Worm (Caenorhabditis elegans) whole organism, L1 larva: Measurements from ENCODE around the gene F41F3.3.

ENCODE experiments used
- C16A3.4 ChIP-seq: fragments of 150-350 bp; optimal IDR thresholded peaks from 2 replicates; lab custom pipeline; 2014; ENCODE audit warnings: missing biosample characterization, missing genetic modification characterization
- Y116A8C.19 ChIP-seq: sonication (generic microtip); optimal IDR thresholded peaks from 2 replicates; lab custom pipeline; 2016; ENCODE audit warnings: missing compliant biosample characterization, missing genetic modification characterization, borderline replicate concordance
- aly-2 ChIP-seq: fragments of 150-350 bp; optimal IDR thresholded peaks from 2 replicates; lab custom pipeline; 2014; ENCODE audit warnings: missing biosample characterization, missing genetic modification characterization
- blmp-1 ChIP-seq: fragments of 150-350 bp; optimal IDR thresholded peaks from 2 replicates; lab custom pipeline; 2014; ENCODE audit warnings: missing biosample characterization, missing genetic modification characterization
- ceh-82 ChIP-seq, 3 experiments: fragments of 150-350 bp in 1 of 3; sonication (generic microtip) in 2 of 3; optimal IDR thresholded peaks; 2 replicates each; lab custom pipeline; 2014 to 2017; ENCODE audit warnings: missing biosample characterization in 3 of 3, missing genetic modification characterization in 3 of 3
- ceh-88 ChIP-seq: fragments of 200-800 bp; sonication (Bioruptor generic); IDR thresholded peaks from 2 replicates; pipeline ENCODE4 v1.3.6; 2022; ENCODE audit warnings: missing genetic modification characterization, missing compliant biosample characterization
- ces-1 ChIP-seq: fragments of 150-350 bp; optimal IDR thresholded peaks from 2 replicates; lab custom pipeline; 2014; ENCODE audit warnings: missing biosample characterization, missing genetic modification reagents, missing genetic modification characterization
- dpl-1 ChIP-seq, 3 experiments: fragments of 150-350 bp in 2 of 3; sonication (generic microtip) in 1 of 3; optimal IDR thresholded peaks; 2 replicates each; lab custom pipeline; 2014 to 2017; ENCODE audit warnings: missing biosample characterization in 3 of 3, missing genetic modification characterization in 3 of 3, missing genetic modification reagents in 3 of 3
- dsc-1 ChIP-seq: sonication (generic microtip); optimal IDR thresholded peaks from 2 replicates; lab custom pipeline; 2016; ENCODE audit warnings: mild to moderate bottlenecking, missing genetic modification characterization, missing compliant biosample characterization
- efl-1 ChIP-seq, 4 experiments: fragments of 150-350 bp; optimal IDR thresholded peaks in 3 of 4; peaks in 1 of 4; 1 replicate in 1 of 4; 2 replicates in 3 of 4; lab custom pipeline; 2014; ENCODE audit warnings: missing biosample characterization in 2 of 4, missing genetic modification characterization in 2 of 4, missing genetic modification reagents in 2 of 4
- egl-13 ChIP-seq: sonication (generic microtip); optimal IDR thresholded peaks from 2 replicates; lab custom pipeline; 2016; ENCODE audit warnings: missing genotype, missing genetic modification reagents, missing genetic modification characterization, missing compliant biosample characterization
- egl-27 ChIP-seq, 2 experiments: fragments of 150-350 bp in 1 of 2; sonication (generic microtip); optimal IDR thresholded peaks; 3 replicates each; lab custom pipeline; 2017 to 2018; ENCODE audit warnings: missing biosample characterization in 2 of 2, missing genetic modification characterization in 2 of 2, missing genetic modification reagents in 2 of 2
- elt-2 ChIP-seq: sonication (generic microtip); optimal IDR thresholded peaks from 2 replicates; lab custom pipeline; 2016; ENCODE audit warnings: missing genetic modification characterization, mild to moderate bottlenecking, inconsistent platforms, missing compliant biosample characterization, missing genetic modification reagents
- ets-5 ChIP-seq: fragments of 200-800 bp; sonication (Bioruptor generic); IDR thresholded peaks from 2 replicates; pipeline ENCODE4 v1.3.6; 2022; ENCODE audit warnings: missing genetic modification characterization, missing compliant biosample characterization
- fkh-10 ChIP-seq: sonication (generic microtip); optimal IDR thresholded peaks from 2 replicates; lab custom pipeline; 2017; ENCODE audit warnings: missing biosample characterization, missing genetic modification reagents, missing genetic modification characterization
- fkh-8 ChIP-seq: sonication (generic microtip); optimal IDR thresholded peaks from 2 replicates; lab custom pipeline; 2016; ENCODE audit warnings: mild to moderate bottlenecking, missing genetic modification characterization, missing compliant biosample characterization
- grh-1 ChIP-seq: fragments of 200-800 bp; sonication (Bioruptor generic); IDR thresholded peaks from 2 replicates; pipeline ENCODE4 v1.3.6; 2022; ENCODE audit warnings: missing genetic modification reagents, missing genetic modification characterization, missing compliant biosample characterization
- hlh-17 ChIP-seq: fragments of 200-800 bp; sonication (Bioruptor generic); optimal IDR thresholded peaks from 2 replicates; lab custom pipeline; 2018; ENCODE audit warnings: missing genetic modification characterization, mild to moderate bottlenecking, missing compliant biosample characterization, moderate library complexity, borderline replicate concordance
- hpl-2 ChIP-seq: fragments of 150-350 bp; optimal IDR thresholded peaks from 2 replicates; lab custom pipeline; 2014; ENCODE audit warnings: missing biosample characterization, missing genetic modification reagents, missing genetic modification characterization
- irx-1 ChIP-seq: sonication (generic microtip); optimal IDR thresholded peaks from 2 replicates; lab custom pipeline; 2016; ENCODE audit warnings: missing genetic modification characterization, missing compliant biosample characterization
- jun-1 ChIP-seq: fragments of 150-350 bp; optimal IDR thresholded peaks from 2 replicates; lab custom pipeline; 2014; ENCODE audit warnings: missing biosample characterization, missing genetic modification reagents, missing genetic modification characterization
- lin-14 ChIP-seq: fragments of 200-800 bp; sonication (Bioruptor generic); optimal IDR thresholded peaks from 2 replicates; lab custom pipeline; 2018; ENCODE audit warnings: mild to moderate bottlenecking, missing genetic modification characterization, moderate library complexity, missing compliant biosample characterization
- lin-15B ChIP-seq: fragments of 150-350 bp; sonication (generic microtip); optimal IDR thresholded peaks from 3 replicates; lab custom pipeline; 2014; ENCODE audit warnings: missing biosample characterization, missing genetic modification characterization
- lin-35 ChIP-seq, 2 experiments: fragments of 150-350 bp; optimal IDR thresholded peaks; 2 replicates each; lab custom pipeline; 2014; ENCODE audit warnings: missing biosample characterization in 2 of 2, missing genetic modification characterization in 2 of 2, missing genetic modification reagents in 2 of 2
- lin-39 ChIP-seq: fragments of 150-350 bp; optimal IDR thresholded peaks from 2 replicates; lab custom pipeline; 2014; ENCODE audit warnings: missing biosample characterization, missing genetic modification reagents, missing genetic modification characterization
- lsy-2 ChIP-seq, 2 experiments: fragments of 150-350 bp; optimal IDR thresholded peaks; 2 replicates each; lab custom pipeline; 2014; ENCODE audit warnings: missing biosample characterization in 2 of 2, missing genetic modification characterization in 2 of 2
- mab-9 ChIP-seq: fragments of 200-800 bp; sonication (Bioruptor generic); IDR thresholded peaks from 2 replicates; pipeline ENCODE4 v1.3.6; 2022; ENCODE audit warnings: missing genetic modification reagents, missing genetic modification characterization, missing compliant biosample characterization
- mdl-1 ChIP-seq, 2 experiments: fragments of 150-350 bp; optimal IDR thresholded peaks; 2 replicates each; lab custom pipeline; 2014 to 2017; ENCODE audit warnings: missing biosample characterization in 2 of 2, missing genetic modification characterization in 2 of 2, inconsistent platforms in 1 of 2
- mep-1 ChIP-seq: fragments of 150-350 bp; optimal IDR thresholded peaks from 2 replicates; lab custom pipeline; 2014; ENCODE audit warnings: missing biosample characterization, missing genetic modification characterization
- nhr-11 ChIP-seq: fragments of 150-350 bp; optimal IDR thresholded peaks from 2 replicates; lab custom pipeline; 2014; ENCODE audit warnings: missing biosample characterization, missing genetic modification characterization
- nhr-19 ChIP-seq: fragments of 200-800 bp; sonication (Bioruptor generic); conservative IDR thresholded peaks from 2 replicates; pipeline ENCODE4 v1.3.6; 2022; ENCODE audit warnings: missing genetic modification characterization, missing compliant biosample characterization
- nhr-20 ChIP-seq: sonication (generic microtip); optimal IDR thresholded peaks from 2 replicates; lab custom pipeline; 2016; ENCODE audit warnings: mild to moderate bottlenecking, missing genetic modification characterization, missing compliant biosample characterization
- nhr-47 ChIP-seq: sonication (generic microtip); optimal IDR thresholded peaks from 2 replicates; lab custom pipeline; 2016; ENCODE audit warnings: mild to moderate bottlenecking, missing genetic modification characterization, moderate library complexity, missing compliant biosample characterization
- nhr-71 ChIP-seq: sonication (generic microtip); optimal IDR thresholded peaks from 2 replicates; lab custom pipeline; 2016; ENCODE audit warnings: mild to moderate bottlenecking, missing genetic modification characterization, moderate library complexity, missing compliant biosample characterization
- nhr-85 ChIP-seq: sonication (generic microtip); peaks from one replicate; lab custom pipeline; 2016; ENCODE audit warnings: missing genetic modification characterization, inconsistent platforms, missing compliant biosample characterization
- nhr-90 ChIP-seq: sonication (generic microtip); optimal IDR thresholded peaks from 2 replicates; lab custom pipeline; 2016; ENCODE audit warnings: mild to moderate bottlenecking, missing genetic modification characterization, missing compliant biosample characterization; ENCODE audit not compliant: poor library complexity
- pag-3 ChIP-seq: sonication (generic microtip); optimal IDR thresholded peaks from 2 replicates; lab custom pipeline; 2017; ENCODE audit warnings: missing genetic modification characterization, mild to moderate bottlenecking, missing compliant biosample characterization, antibody characterized with exemption, borderline replicate concordance; ENCODE audit not compliant: insufficient read depth
- rnt-1 ChIP-seq: sonication (generic microtip); optimal IDR thresholded peaks from 2 replicates; lab custom pipeline; 2016; ENCODE audit warnings: mild to moderate bottlenecking, missing genetic modification characterization, moderate library complexity, missing compliant biosample characterization
- skn-1 ChIP-seq: fragments of 150-350 bp; optimal IDR thresholded peaks from 2 replicates; lab custom pipeline; 2014; ENCODE audit warnings: missing biosample characterization, missing genetic modification characterization
- sptf-1 ChIP-seq: fragments of 150-350 bp; optimal IDR thresholded peaks from 2 replicates; lab custom pipeline; 2014; ENCODE audit warnings: missing biosample characterization, missing genetic modification characterization
- swsn-7 ChIP-seq: sonication (generic microtip); optimal IDR thresholded peaks from 2 replicates; lab custom pipeline; 2016; ENCODE audit warnings: missing genetic modification characterization, missing compliant biosample characterization
- tbx-2 ChIP-seq: sonication (generic microtip); optimal IDR thresholded peaks from 2 replicates; lab custom pipeline; 2016; ENCODE audit warnings: missing genetic modification characterization, missing compliant biosample characterization
- tlp-1 ChIP-seq: fragments of 150-350 bp; optimal IDR thresholded peaks from 2 replicates; lab custom pipeline; 2014; ENCODE audit warnings: missing biosample characterization, missing genetic modification characterization
- unc-130 ChIP-seq: fragments of 150-350 bp; optimal IDR thresholded peaks from 2 replicates; lab custom pipeline; 2017; ENCODE audit warnings: missing biosample characterization, missing genetic modification characterization, inconsistent platforms
- unc-86 ChIP-seq: sonication (generic microtip); optimal IDR thresholded peaks from 2 replicates; lab custom pipeline; 2016; ENCODE audit warnings: missing genetic modification characterization, missing compliant biosample characterization
- unc-98 ChIP-seq: fragments of 200-800 bp; sonication (Bioruptor generic); IDR thresholded peaks from 2 replicates; pipeline ENCODE4 v1.3.6; 2022; ENCODE audit warnings: missing genetic modification characterization, missing compliant biosample characterization
- xbp-1 ChIP-seq: sonication (generic microtip); optimal IDR thresholded peaks from 2 replicates; lab custom pipeline; 2016; ENCODE audit warnings: missing genetic modification characterization, missing compliant biosample characterization
- zip-4 ChIP-seq: fragments of 200-800 bp; sonication (Bioruptor generic); optimal IDR thresholded peaks from 2 replicates; lab custom pipeline; 2018; ENCODE audit warnings: mild to moderate bottlenecking, missing genetic modification characterization, moderate library complexity, missing compliant biosample characterization
- ztf-11 ChIP-seq, 2 experiments: sonication (generic microtip); optimal IDR thresholded peaks; 2 replicates each; lab custom pipeline; 2016 to 2017; ENCODE audit warnings: missing genetic modification characterization in 2 of 2, missing biosample characterization in 1 of 2, missing compliant biosample characterization in 1 of 2

F41F3.3 gene

DNA sequence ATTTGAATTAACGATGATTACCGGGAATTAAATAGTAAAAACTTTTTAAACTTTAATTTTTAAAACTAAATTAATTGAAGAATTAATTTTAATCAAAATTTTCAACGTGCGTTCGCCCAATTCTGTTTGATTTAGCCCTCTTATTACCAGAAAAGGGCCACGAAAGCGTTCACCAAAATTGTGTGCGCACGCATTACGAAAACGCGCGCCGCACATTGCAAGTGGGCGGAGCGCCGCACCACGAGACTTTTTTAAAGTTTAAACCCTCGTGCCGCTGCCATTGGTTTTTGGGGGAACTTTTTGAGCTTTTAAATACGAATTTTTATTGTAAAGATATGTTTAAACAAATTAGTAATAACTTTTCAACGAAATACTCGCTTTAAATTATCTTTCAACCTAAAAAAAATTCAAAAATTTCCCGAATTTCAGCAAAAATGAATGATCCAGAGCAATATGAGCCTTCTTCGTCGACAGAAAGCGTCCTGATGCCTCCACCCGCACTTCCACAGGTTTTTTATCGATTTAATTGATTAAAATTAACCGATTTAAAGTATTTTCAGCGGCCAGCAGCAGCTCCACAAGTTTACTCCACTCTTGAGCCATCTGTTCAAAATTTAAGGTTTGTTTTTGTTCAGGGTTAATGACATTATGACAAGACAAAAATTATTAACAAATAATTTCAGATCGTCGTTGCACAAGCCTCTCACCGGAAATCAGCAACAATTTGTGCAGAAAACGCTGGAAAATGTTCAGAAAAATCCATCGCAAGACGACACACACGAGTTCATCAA lies 38.8 kb upstream of the F41F3.3 start, which contains the start of gene taf-10:
Gene taf-10, plus strand, starts transcription at position 424 of the 791 bp plus-strand sequence.
- TF ChIP-seq xbp-1 (tag; lab: Kevin White, UChicago) (peak; percentile 44), jun-1 (tag; lab: Kevin White, UChicago) (no peak), unc-86 (peak; percentile 11), nhr-90 (tag; lab: Kevin White, UChicago) (peak; percentile 66), mab-9 (GFP tag; lab: Robert Waterston, UW) (no peak), C16A3.4 (peak; percentile 61), mdl-1 (tag; optimal IDR thresholded peaks at IDR 0.05; lab: Kevin White, UChicago) (peak in 1 of 2 experiments; percentile 88), dsc-1 (tag; lab: Kevin White, UChicago) (peak; percentile 43), lin-35 (GFP tag; optimal IDR thresholded peaks at IDR 0.05; lab: Kevin White, UChicago) (peak; percentile 45 to 75), ces-1 (no peak), blmp-1 (tag; lab: Kevin White, UChicago) (peak; percentile 15), hlh-17 (no peak), ets-5 (GFP tag; lab: Robert Waterston, UW) (no peak), nhr-11 (tag; lab: Kevin White, UChicago) (no peak), efl-1 (optimal IDR thresholded peaks at IDR 0.05; lab: Kevin White, UChicago) (peak; percentile 55 to 61), efl-1 (GFP tag; optimal IDR thresholded peaks at IDR 0.05 in 1 of 2; lab: Kevin White, UChicago) (peak; percentile 51 to 96), unc-130 (tag; lab: Kevin White, UChicago) (peak; percentile 24), Y116A8C.19 (tag; lab: Kevin White, UChicago) (no peak), pag-3 (tag; lab: Kevin White, UChicago) (peak; percentile 7), nhr-19 (peak; percentile 52), grh-1 (GFP tag; lab: Robert Waterston, UW) (peak; percentile 51), ztf-11 (tag; optimal IDR thresholded peaks at IDR 0.05; lab: Kevin White, UChicago) (peak in 1 of 2 experiments; percentile 47), unc-98 (GFP tag; lab: Robert Waterston, UW) (no peak), sptf-1 (tag; lab: Kevin White, UChicago) (no peak), nhr-85 (tag; lab: Kevin White, UChicago) (peak; percentile 84), lin-39 (tag; lab: Kevin White, UChicago) (peak; percentile 28), skn-1 (tag; lab: Kevin White, UChicago) (peak; percentile 72), rnt-1 (tag; lab: Kevin White, UChicago) (peak; percentile 75), irx-1 (tag; lab: Kevin White, UChicago) (no peak), dpl-1 (GFP tag; optimal IDR thresholded peaks at IDR 0.05; lab: Kevin White, UChicago) (peak; percentile 44 to 66 (median 66)), lsy-2 (tag; optimal IDR thresholded peaks at IDR 0.05; lab: Kevin White, UChicago) (peak; percentile 59 to 69), nhr-71 (peak; percentile 73), swsn-7 (tag; lab: Kevin White, UChicago) (peak; percentile 61), nhr-20 (peak; percentile 62), tlp-1 (tag; lab: Kevin White, UChicago) (no peak), fkh-10 (GFP tag; lab: Kevin White, UChicago) (no peak), hpl-2 (no peak), aly-2 (tag; lab: Kevin White, UChicago) (no peak), elt-2 (tag; lab: Kevin White, UChicago) (peak; percentile 16), lin-14 (GFP tag; lab: Kevin White, UChicago) (peak; percentile 75), tbx-2 (tag; lab: Kevin White, UChicago) (peak; percentile 53), nhr-47 (peak; percentile 66), egl-27 (tag; optimal IDR thresholded peaks at IDR 0.05; lab: Kevin White, UChicago) (no peak), egl-13 (tag; lab: Kevin White, UChicago) (peak; percentile 19), lin-15B (tag; lab: Kevin White, UChicago) (peak; percentile 9), ceh-88 (GFP tag; lab: Robert Waterston, UW) (no peak), zip-4 (GFP tag; lab: Kevin White, UChicago) (no peak), ceh-82 (tag; optimal IDR thresholded peaks at IDR 0.05; lab: Kevin White, UChicago) (peak in 1 of 3 experiments; percentile 67), mep-1 (tag; lab: Kevin White, UChicago) (peak; percentile 47), fkh-8 (tag; lab: Kevin White, UChicago) (peak; percentile 28)
